Worm (Caenorhabditis elegans) whole organism, dauer: Measurements from ENCODE around the gene M03D4.3.

ENCODE experiments used
- unc-62 ChIP-seq: sonication (generic microtip); optimal IDR thresholded peaks from 2 replicates; lab custom pipeline; 2017; ENCODE audit warnings: missing biosample characterization, missing genetic modification reagents, missing genetic modification characterization

Gene M03D4.3

ce11 chrIV:6097040-6097928, 14.9 kb downstream of the M03D4.3 start:
- no peak for TF ChIP-seq unc-62 (GFP tag; lab: Kevin White, UChicago)

ce11 chrIV:6095357-6095858, 16.8 kb downstream of the M03D4.3 start, which contains the start of gene lag-1:
lag-1 (plus strand) TSS chrIV:6095407.
- TF ChIP-seq unc-62 (GFP tag; lab: Kevin White, UChicago), result no peak

- TF ChIP-seq unc-62 (GFP tag; lab: Kevin White, UChicago), result no peak
Observed at ce11 chrIV:6094315-6094606, 17.9 kb downstream of the M03D4.3 start.

- TF ChIP-seq unc-62 (GFP tag; lab: Kevin White, UChicago), result no peak
Observed at ce11 chrIV:6093477-6094314, 18.5 kb downstream of the M03D4.3 start, which contains the start of gene cpi-1. cpi-1 (minus strand) TSS chrIV:6093680.

ce11 chrIV:6092313-6092712, 19.9 kb downstream of the M03D4.3 start, which contains the start of gene K08B4.7:
K08B4.7 (minus strand) TSS chrIV:6092413.
- no peak for TF ChIP-seq unc-62 (GFP tag; lab: Kevin White, UChicago)

- TF ChIP-seq unc-62 (GFP tag; lab: Kevin White, UChicago), result no peak
Observed at ce11 chrIV:6086479-6086878, 25.7 kb downstream of the M03D4.3 start.

ce11 chrIV:6083550-6084041, 28.6 kb downstream of the M03D4.3 start, which contains the start of gene ugt-20:
ugt-20 (minus strand) TSS chrIV:6083600.
- no peak for TF ChIP-seq unc-62 (GFP tag; lab: Kevin White, UChicago)

- TF ChIP-seq unc-62 (GFP tag; lab: Kevin White, UChicago), result no peak
Observed at ce11 chrIV:6079925-6080324, 32.3 kb downstream of the M03D4.3 start, which contains the start of gene ugt-19. ugt-19 (minus strand) TSS chrIV:6079952.

- no peak for TF ChIP-seq unc-62 (GFP tag; lab: Kevin White, UChicago)
Observed at ce11 chrIV:6076128-6076527, 36.1 kb downstream of the M03D4.3 start, which contains the start of gene cpg-20. cpg-20 (minus strand) TSS chrIV:6076228.

- TF ChIP-seq unc-62 (GFP tag; lab: Kevin White, UChicago), result no peak
Observed at ce11 chrIV:6071026-6071425, 41.2 kb downstream of the M03D4.3 start.

ce11 chrIV:6065186-6065585, 47.0 kb downstream of the M03D4.3 start:
- TF ChIP-seq unc-62 (GFP tag; lab: Kevin White, UChicago), result no peak

- no peak for TF ChIP-seq unc-62 (GFP tag; lab: Kevin White, UChicago)
Observed at ce11 chrIV:6064657-6065056, 47.5 kb downstream of the M03D4.3 start.

ce11 chrIV:6062078-6062477, 50.1 kb downstream of the M03D4.3 start:
- TF ChIP-seq unc-62 (GFP tag; lab: Kevin White, UChicago), result no peak

ce11 chrIV:6060912-6061311, 51.3 kb downstream of the M03D4.3 start:
- no peak for TF ChIP-seq unc-62 (GFP tag; lab: Kevin White, UChicago)
